Fruit fly (Drosophila melanogaster) whole organism, larva: Measurements from ENCODE around the gene dar1.

ENCODE experiments used
- noc ChIP-seq: fragments of 200-800 bp; sonication (Bioruptor generic); optimal IDR thresholded peaks from 3 replicates; lab custom pipeline; 2019; ENCODE audit warnings: missing biosample characterization, mild to moderate bottlenecking, missing genetic modification characterization, moderate library complexity

Gene dar1

dm6 chr3L:3626069-3626468 is at the start of gene dar1:
Gene dar1, plus strand, starts transcription at chr3L:3626352.
- TF ChIP-seq noc = no peak

- TF ChIP-seq noc = no peak
Measured at dm6 chr3L:3593558-3593957, 32.6 kb upstream of the dar1 start.

- no peak for TF ChIP-seq noc
Measured at dm6 chr3L:3596346-3596745, 29.8 kb upstream of the dar1 start.

- no peak for TF ChIP-seq noc
Measured at dm6 chr3L:3606986-3607385, 19.2 kb upstream of the dar1 start.

- TF ChIP-seq noc = peak; percentile 27
Measured at dm6 chr3L:3611892-3612291, 14.3 kb upstream of the dar1 start, which contains the start of gene CG10359. Gene CG10359, plus strand, starts transcription at chr3L:3612192.

- TF ChIP-seq noc = no peak
Measured at dm6 chr3L:3612582-3613285, 13.4 kb upstream of the dar1 start.

dm6 chr3L:3615082-3615481 is 11.1 kb upstream of the dar1 start, which contains the start of gene CG10357:
Gene CG10357, plus strand, starts transcription at chr3L:3615382.
- TF ChIP-seq noc = no peak

- no peak for TF ChIP-seq noc
Measured at dm6 chr3L:3616344-3616743, 9.8 kb upstream of the dar1 start.

dm6 chr3L:3617252-3617651 is 8.9 kb upstream of the dar1 start:
- TF ChIP-seq noc = no peak

- TF ChIP-seq noc = no peak
Measured at dm6 chr3L:3620932-3621331, 5.2 kb upstream of the dar1 start, which contains the start of gene CG14974. Gene CG14974, minus strand, starts transcription at chr3L:3621032.

- no peak for TF ChIP-seq noc
Measured at dm6 chr3L:3624876-3625275, 1.3 kb upstream of the dar1 start.

- TF ChIP-seq noc = peak; percentile 55
Measured at dm6 chr3L:3632500-3633183, 6.5 kb downstream of the dar1 start.

dm6 chr3L:3634107-3634737 is 8.1 kb downstream of the dar1 start:
- peak; percentile 77 for TF ChIP-seq noc

- TF ChIP-seq noc = no peak
Measured at dm6 chr3L:3638587-3639312, 12.6 kb downstream of the dar1 start.

dm6 chr3L:3639324-3639723 is 13.2 kb downstream of the dar1 start:
- no peak for TF ChIP-seq noc

dm6 chr3L:3640916-3641315 is 14.8 kb downstream of the dar1 start:
- no peak for TF ChIP-seq noc
